Worm (Caenorhabditis elegans): ENCODE measurements around the gene F43B10.1.

The F43B10.1 gene

ce11 chrX:16604566-16604965 lies 58.1 kb downstream of the F43B10.1 start (continued):
- TF ChIP-seq xnd-1 (tag; optimal IDR thresholded peaks at IDR 0.05) (no peak), nfya-2 (GFP tag; IDR thresholded peaks at IDR 0.05) (no peak), F49E8.2 (tag; optimal IDR thresholded peaks at IDR 0.05; ENCODE audit: insufficient read depth) (peak; percentile 28), ets-4 (GFP tag; optimal IDR thresholded peaks at IDR 0.05) (no peak), lin-54 (GFP tag; optimal IDR thresholded peaks at IDR 0.05) (peak; percentile 54), akir-1 (GFP tag; optimal IDR thresholded peaks at IDR 0.05) (no peak), lin-35 (GFP tag; optimal IDR thresholded peaks at IDR 0.05) (peak in 1 of 3 experiments; percentile 20), rcor-1 (GFP tag; IDR thresholded peaks at IDR 0.05) (peak; percentile 56; the same call in 1 of the 2 replicates), snpc-1.1 (tag; optimal IDR thresholded peaks at IDR 0.05; ENCODE audit: insufficient read depth) (peak; percentile 75), nhr-179 (tag; optimal IDR thresholded peaks at IDR 0.05) (peak; percentile 74), hrde-1 (tag; optimal IDR thresholded peaks at IDR 0.05; ENCODE audit: borderline replicate concordance) (peak; percentile 32), madf-10 (tag; optimal IDR thresholded peaks at IDR 0.05) (peak; percentile 78), attf-3 (GFP tag; conservative IDR thresholded peaks at IDR 0.05) (no peak), aptf-2 (GFP tag; conservative IDR thresholded peaks at IDR 0.05) (no peak), ama-1 (optimal IDR thresholded peaks at IDR 0.05) (no peak), ama-1 (GFP tag; optimal IDR thresholded peaks at IDR 0.05) (peak; percentile 72 to 79), nhr-120 (GFP tag; IDR thresholded peaks at IDR 0.05) (0 out of 2 replicates have a peak, but pooled peaks have one; percentile 80), ztf-18 (tag; optimal IDR thresholded peaks at IDR 0.05) (peak; percentile 67), K11D2.4 (GFP tag; IDR thresholded peaks at IDR 0.05) (no peak), dox-1 (GFP tag; IDR thresholded peaks at IDR 0.05) (peak; percentile 70), Y53G8AR.9 (GFP tag; conservative IDR thresholded peaks at IDR 0.05) (0 out of 2 replicates have a peak, but pooled peaks have one; percentile 21), hsf-1 (GFP tag; IDR thresholded peaks at IDR 0.05) (no peak; the same call in 1 of the 2 replicates), sdz-38 (tag; optimal IDR thresholded peaks at IDR 0.05) (no peak), lin-40 (tag; optimal IDR thresholded peaks at IDR 0.05) (peak; percentile 60), ztf-22 (GFP tag; optimal IDR thresholded peaks at IDR 0.05) (no peak), B0336.3 (GFP tag; IDR thresholded peaks at IDR 0.05) (peak; percentile 59), mcd-1 (GFP tag; IDR thresholded peaks at IDR 0.05) (peak; percentile 37; the same call in 1 of the 2 replicates), fkh-3 (tag; optimal IDR thresholded peaks at IDR 0.05) (peak; percentile 26), Y56A3A.18 (GFP tag; IDR thresholded peaks at IDR 0.05) (peak; percentile 72; the same call in 1 of the 2 replicates), him-1 (tag; optimal IDR thresholded peaks at IDR 0.05) (peak; percentile 98), hmg-1.2 (GFP tag; IDR thresholded peaks at IDR 0.05) (peak; percentile 72), repo-1 (tag; optimal IDR thresholded peaks at IDR 0.05) (peak; percentile 55), madf-3 (GFP tag; IDR thresholded peaks at IDR 0.05) (no peak), nhr-90 (tag; optimal IDR thresholded peaks at IDR 0.05) (peak; percentile 86), madf-6 (GFP tag; IDR thresholded peaks at IDR 0.05) (0 out of 2 replicates have a peak, but pooled peaks have one; percentile 44), pha-4 (tag; optimal IDR thresholded peaks at IDR 0.05) (no peak), madf-8 (GFP tag; conservative IDR thresholded peaks at IDR 0.05) (no peak), attf-5 (GFP tag; optimal IDR thresholded peaks at IDR 0.05) (peak; percentile 50), let-526 (GFP tag; IDR thresholded peaks at IDR 0.05) (0 out of 2 replicates have a peak, but pooled peaks have one; percentile 29), B0261.1 (tag; optimal IDR thresholded peaks at IDR 0.05) (peak; percentile 95), B0035.1 (tag; optimal IDR thresholded peaks at IDR 0.05) (peak; percentile 40), tbp1 (GFP tag; optimal IDR thresholded peaks at IDR 0.05) (peak; percentile 97), lsl-1 (GFP tag; optimal IDR thresholded peaks at IDR 0.05) (no peak), F37B4.10 (GFP tag; IDR thresholded peaks at IDR 0.05) (no peak), nhr-80 (tag; optimal IDR thresholded peaks at IDR 0.05) (peak; percentile 27), ZK185.1 (tag; optimal IDR thresholded peaks at IDR 0.05; ENCODE audit: poor library complexity, severe bottlenecking) (peak; percentile 69), lir-1 (GFP tag; conservative IDR thresholded peaks at IDR 0.05) (0 out of 2 replicates have a peak, but pooled peaks have one; percentile 40), Y79H2A.3 (GFP tag; conservative IDR thresholded peaks at IDR 0.05) (no peak)

Data from whole organism, young adult.